Worm (Caenorhabditis elegans): Measurements from ENCODE around the gene C45G7.13.

The C45G7.13 gene

ce11 chrIV:2451655-2452054, 522 bp upstream of the C45G7.13 start:
- TF ChIP-seq hmg-4 (GFP tag; optimal IDR thresholded peaks at IDR 0.05) (no peak), ceh-36 (tag; optimal IDR thresholded peaks at IDR 0.05) (no peak), ceh-13 (GFP tag; optimal IDR thresholded peaks at IDR 0.05) (no peak), tra-4 (tag; optimal IDR thresholded peaks at IDR 0.05) (no peak), F13C5.2 (tag; optimal IDR thresholded peaks at IDR 0.05) (no peak), pes-1 (GFP tag; IDR thresholded peaks at IDR 0.05) (no peak), scrt-1 (GFP tag; IDR thresholded peaks at IDR 0.05) (no peak)

- TF ChIP-seq ets-7 (tag; optimal IDR thresholded peaks at IDR 0.05) = no peak
- no peak for TF ChIP-seq tbx-37 (GFP tag; conservative IDR thresholded peaks at IDR 0.05)
- no peak for TF ChIP-seq tra-4 (tag; optimal IDR thresholded peaks at IDR 0.05)
- TF ChIP-seq tbx-11 (GFP tag; IDR thresholded peaks at IDR 0.05) = no peak
- no peak for TF ChIP-seq B0310.2 (tag; optimal IDR thresholded peaks at IDR 0.05)
- TF ChIP-seq flt-1 (GFP tag; IDR thresholded peaks at IDR 0.05) = no peak
- no peak for TF ChIP-seq sea-1 (GFP tag; conservative IDR thresholded peaks at IDR 0.05)
- no peak for TF ChIP-seq hmbx-1 (tag; optimal IDR thresholded peaks at IDR 0.05)
- TF ChIP-seq aly-1 (tag; optimal IDR thresholded peaks at IDR 0.05) = no peak
- TF ChIP-seq ama-1 (optimal IDR thresholded peaks at IDR 0.05) = no peak
- no peak for TF ChIP-seq ceh-36 (tag; optimal IDR thresholded peaks at IDR 0.05)
- no peak for TF ChIP-seq F13C5.2 (tag; optimal IDR thresholded peaks at IDR 0.05)
- no peak for TF ChIP-seq hmg-4 (GFP tag; optimal IDR thresholded peaks at IDR 0.05)
- no peak for TF ChIP-seq scrt-1 (GFP tag; IDR thresholded peaks at IDR 0.05)
- TF ChIP-seq hnd-1 (tag; optimal IDR thresholded peaks at IDR 0.05) = no peak
- TF ChIP-seq ceh-13 (GFP tag; optimal IDR thresholded peaks at IDR 0.05) = no peak
- TF ChIP-seq pes-1 (GFP tag; IDR thresholded peaks at IDR 0.05) = no peak
These were observed 16.8 kb downstream of the C45G7.13 start for ce11 chrIV:2434366-2434765.

ce11 chrIV:2432693-2433092, 18.4 kb downstream of the C45G7.13 start, which contains the start of gene C45G7.4:
TSS of gene C45G7.4 (plus strand) at chrIV:2432993.
- TF ChIP-seq tbx-37 (GFP tag; conservative IDR thresholded peaks at IDR 0.05) (no peak), ceh-13 (GFP tag; optimal IDR thresholded peaks at IDR 0.05) (no peak)

- TF ChIP-seq hmbx-1 (tag; optimal IDR thresholded peaks at IDR 0.05) = no peak
- TF ChIP-seq pes-1 (GFP tag; IDR thresholded peaks at IDR 0.05) = no peak
- no peak for TF ChIP-seq scrt-1 (GFP tag; IDR thresholded peaks at IDR 0.05)
- TF ChIP-seq F13C5.2 (tag; optimal IDR thresholded peaks at IDR 0.05) = no peak
- TF ChIP-seq hmg-4 (GFP tag; optimal IDR thresholded peaks at IDR 0.05) = no peak
- no peak for TF ChIP-seq B0310.2 (tag; optimal IDR thresholded peaks at IDR 0.05)
- no peak for TF ChIP-seq tra-4 (tag; optimal IDR thresholded peaks at IDR 0.05)
- TF ChIP-seq flt-1 (GFP tag; IDR thresholded peaks at IDR 0.05) = no peak
These were observed 34.4 kb downstream of the C45G7.13 start for ce11 chrIV:2416738-2417137.

ce11 chrIV:2412370-2412962, 38.7 kb downstream of the C45G7.13 start, which contains the start of gene Y38F2AR.12:
TSS of gene Y38F2AR.12 (minus strand) at chrIV:2412420.
- TF ChIP-seq F13C5.2 (tag; optimal IDR thresholded peaks at IDR 0.05) = no peak

ce11 chrIV:2408437-2408836, 42.7 kb downstream of the C45G7.13 start:
- peak; percentile 89 for TF ChIP-seq flt-1 (GFP tag; IDR thresholded peaks at IDR 0.05)
- TF ChIP-seq B0310.2 (tag; optimal IDR thresholded peaks at IDR 0.05) = peak; percentile 83
- peak; percentile 92 for TF ChIP-seq pes-1 (GFP tag; IDR thresholded peaks at IDR 0.05)
- peak; percentile 75 for TF ChIP-seq hnd-1 (tag; optimal IDR thresholded peaks at IDR 0.05)
- TF ChIP-seq tbx-37 (GFP tag; conservative IDR thresholded peaks at IDR 0.05) = peak; percentile 82
- peak; percentile 92 for TF ChIP-seq ceh-36 (tag; optimal IDR thresholded peaks at IDR 0.05)
- peak; percentile 79 for TF ChIP-seq ceh-13 (GFP tag; optimal IDR thresholded peaks at IDR 0.05)
- peak; percentile 90 for TF ChIP-seq tra-4 (tag; optimal IDR thresholded peaks at IDR 0.05)
- peak; percentile 93 for TF ChIP-seq aly-1 (tag; optimal IDR thresholded peaks at IDR 0.05)
- peak; percentile 72 for TF ChIP-seq hmbx-1 (tag; optimal IDR thresholded peaks at IDR 0.05)
- TF ChIP-seq sea-1 (GFP tag; conservative IDR thresholded peaks at IDR 0.05) = peak; percentile 86
- TF ChIP-seq hmg-4 (GFP tag; optimal IDR thresholded peaks at IDR 0.05) = peak; percentile 99
- peak; percentile 68 for TF ChIP-seq ets-7 (tag; optimal IDR thresholded peaks at IDR 0.05)
- TF ChIP-seq F13C5.2 (tag; optimal IDR thresholded peaks at IDR 0.05) = peak; percentile 98
- TF ChIP-seq ama-1 (optimal IDR thresholded peaks at IDR 0.05) = no peak
- peak; percentile 90 for TF ChIP-seq tbx-11 (GFP tag; IDR thresholded peaks at IDR 0.05)
- peak; percentile 94 for TF ChIP-seq scrt-1 (GFP tag; IDR thresholded peaks at IDR 0.05)

- TF ChIP-seq hmg-4 (GFP tag; optimal IDR thresholded peaks at IDR 0.05) (no peak), F13C5.2 (tag; optimal IDR thresholded peaks at IDR 0.05) (no peak), flt-1 (GFP tag; IDR thresholded peaks at IDR 0.05) (no peak), tbx-11 (GFP tag; IDR thresholded peaks at IDR 0.05) (no peak), ama-1 (optimal IDR thresholded peaks at IDR 0.05) (no peak), hnd-1 (tag; optimal IDR thresholded peaks at IDR 0.05) (no peak), ceh-13 (GFP tag; optimal IDR thresholded peaks at IDR 0.05) (no peak)
These were observed 43.4 kb downstream of the C45G7.13 start for ce11 chrIV:2407704-2408103.

ce11 chrIV:2403374-2403773, 47.8 kb downstream of the C45G7.13 start:
- no peak for TF ChIP-seq hmg-4 (GFP tag; optimal IDR thresholded peaks at IDR 0.05)
- TF ChIP-seq B0310.2 (tag; optimal IDR thresholded peaks at IDR 0.05) = no peak
- no peak for TF ChIP-seq hnd-1 (tag; optimal IDR thresholded peaks at IDR 0.05)
- no peak for TF ChIP-seq tra-4 (tag; optimal IDR thresholded peaks at IDR 0.05)
- peak; percentile 97 for TF ChIP-seq ceh-36 (tag; optimal IDR thresholded peaks at IDR 0.05)
- TF ChIP-seq tbx-11 (GFP tag; IDR thresholded peaks at IDR 0.05) = no peak

Measured in whole organism, early embryonic.